Worm (Caenorhabditis elegans): ENCODE measurements around the gene K02E2.11.

ce11 chrV:20423428-20423827 lies 40.3 kb downstream of the K02E2.11 start:
- TF ChIP-seq ama-1 (optimal IDR thresholded peaks at IDR 0.05) (no peak), ama-1 (GFP tag; optimal IDR thresholded peaks at IDR 0.05) (no peak), ztf-22 (GFP tag; optimal IDR thresholded peaks at IDR 0.05) (no peak), nfya-2 (GFP tag; IDR thresholded peaks at IDR 0.05) (no peak), snpc-3.4 (tag; optimal IDR thresholded peaks at IDR 0.05) (no peak), attf-3 (GFP tag; conservative IDR thresholded peaks at IDR 0.05) (no peak), efl-1 (GFP tag; optimal IDR thresholded peaks at IDR 0.05) (no peak), F10E7.11 (tag; optimal IDR thresholded peaks at IDR 0.05) (no peak), dpl-1 (GFP tag; optimal IDR thresholded peaks at IDR 0.05) (no peak), nhr-80 (tag; optimal IDR thresholded peaks at IDR 0.05) (peak; percentile 29), ets-4 (GFP tag; optimal IDR thresholded peaks at IDR 0.05) (no peak), Y67H2A.10 (GFP tag; conservative IDR thresholded peaks at IDR 0.05) (no peak), sea-2 (GFP tag; IDR thresholded peaks at IDR 0.05) (no peak)
